Worm (Caenorhabditis elegans) whole organism, early embryonic: Measurements from ENCODE around the gene cnc-6.

Experiments
- aly-1 ChIP-seq: sonication (generic microtip); optimal IDR thresholded peaks from 2 replicates; lab custom pipeline; 2016; ENCODE audit warnings: missing genetic modification characterization, missing compliant biosample characterization
- ama-1 ChIP-seq: fragments of 150-350 bp; optimal IDR thresholded peaks from 2 replicates; lab custom pipeline; 2014
- flt-1 ChIP-seq: fragments of 200-800 bp; sonication (Bioruptor generic); IDR thresholded peaks from 2 replicates; pipeline ENCODE4 v1.3.6; 2022; ENCODE audit warnings: missing genetic modification characterization, missing compliant biosample characterization
- hnd-1 ChIP-seq: sonication (generic microtip); optimal IDR thresholded peaks from 2 replicates; lab custom pipeline; 2016; ENCODE audit warnings: missing genetic modification characterization, missing compliant biosample characterization
- tbx-37 ChIP-seq: fragments of 200-800 bp; sonication (Bioruptor generic); conservative IDR thresholded peaks from 2 replicates; pipeline ENCODE4 v1.3.6; 2022; ENCODE audit warnings: missing genetic modification reagents, missing genetic modification characterization, missing compliant biosample characterization

- TF ChIP-seq aly-1 (no peak), flt-1 (GFP tag; lab: Robert Waterston, UW) (no peak), ama-1 (lab: Kevin White, UChicago) (no peak), tbx-37 (GFP tag; lab: Robert Waterston, UW) (no peak), hnd-1 (tag; lab: Kevin White, UChicago) (no peak)
These were observed 28.6 kb downstream of the cnc-6 start for ce11 chrIII:1791949-1792348.
